Fruit fly (Drosophila melanogaster) whole organism, embryonic: Measurements from ENCODE around the gene g.

ENCODE experiments used
- CG10543 ChIP-seq: fragments of 200-800 bp; sonication (Bioruptor generic); optimal IDR thresholded peaks from 3 replicates; lab custom pipeline; 2017; ENCODE audit warnings: missing biosample characterization, mild to moderate bottlenecking, missing genetic modification characterization, moderate library complexity
- CG10654 ChIP-seq: fragments of 200-800 bp; sonication (Bioruptor generic); optimal IDR thresholded peaks from 2 replicates; lab custom pipeline; 2016; ENCODE audit warnings: missing biosample characterization, missing genetic modification characterization
- CG10959 ChIP-seq: fragments of 200-800 bp; sonication (Bioruptor generic); IDR thresholded peaks from 2 replicates; pipeline ENCODE4 v1.3.6; 2022; ENCODE audit warnings: missing biosample characterization, missing genetic modification characterization
- CG12236 ChIP-seq: fragments of 200-800 bp; sonication (Bioruptor generic); optimal IDR thresholded peaks from 2 replicates; lab custom pipeline; 2016; ENCODE audit warnings: missing biosample characterization, missing genetic modification characterization
- CG13296 ChIP-seq: fragments of 200-800 bp; sonication (Bioruptor generic); optimal IDR thresholded peaks from 3 replicates; lab custom pipeline; 2018; ENCODE audit warnings: missing biosample characterization, mild to moderate bottlenecking, missing genetic modification characterization
- CG14014 ChIP-seq: fragments of 200-800 bp; sonication (Bioruptor generic); IDR thresholded peaks from 2 replicates; pipeline ENCODE4 v1.3.6; 2022; ENCODE audit warnings: missing biosample characterization, missing genetic modification characterization
- CG14441 ChIP-seq: fragments of 200-800 bp; sonication (Bioruptor generic); IDR thresholded peaks from 2 replicates; pipeline ENCODE4 v1.3.6; 2022; ENCODE audit warnings: missing biosample characterization, missing genetic modification characterization
- CG15073 ChIP-seq: fragments of 200-800 bp; sonication (Bioruptor generic); optimal IDR thresholded peaks from 2 replicates; lab custom pipeline; 2016; ENCODE audit warnings: missing biosample characterization, missing genetic modification characterization
- CG15269 ChIP-seq: fragments of 200-800 bp; sonication (Bioruptor generic); optimal IDR thresholded peaks from 2 replicates; lab custom pipeline; 2018; ENCODE audit warnings: missing biosample characterization, mild to moderate bottlenecking, missing genetic modification characterization, moderate library complexity
- CG15696 ChIP-seq: fragments of 200-800 bp; sonication (Bioruptor generic); optimal IDR thresholded peaks from 2 replicates; lab custom pipeline; 2019; ENCODE audit warnings: missing biosample characterization, mild to moderate bottlenecking, missing genetic modification characterization, moderate library complexity
- CG17912 ChIP-seq: fragments of 200-800 bp; sonication (Bioruptor generic); optimal IDR thresholded peaks from 2 replicates; lab custom pipeline; 2018; ENCODE audit warnings: missing biosample characterization, mild to moderate bottlenecking, missing genetic modification characterization
- CG2199 ChIP-seq: fragments of 200-800 bp; sonication (Bioruptor generic); IDR thresholded peaks from 3 replicates; pipeline ENCODE4 v1.3.6; 2022; ENCODE audit warnings: missing biosample characterization, missing genetic modification characterization
- CG2678 ChIP-seq: fragments of 200-800 bp; sonication (Bioruptor generic); optimal IDR thresholded peaks from 3 replicates; lab custom pipeline; 2019; ENCODE audit warnings: missing biosample characterization, mild to moderate bottlenecking, missing genetic modification characterization, moderate library complexity
- CG2875 ChIP-seq: fragments of 200-800 bp; sonication (Bioruptor generic); optimal IDR thresholded peaks from 2 replicates; lab custom pipeline; 2017; ENCODE audit warnings: missing biosample characterization, mild to moderate bottlenecking, missing genetic modification characterization, missing genetic modification reagents
- CG34376 ChIP-seq: fragments of 200-800 bp; sonication (Bioruptor generic); optimal IDR thresholded peaks from 2 replicates; lab custom pipeline; 2018; ENCODE audit warnings: missing biosample characterization, mild to moderate bottlenecking, missing genetic modification characterization
- CG34422 ChIP-seq: fragments of 200-800 bp; sonication (Bioruptor generic); IDR thresholded peaks from 3 replicates; pipeline ENCODE4 v1.3.6; 2022; ENCODE audit warnings: missing biosample characterization, missing genetic modification characterization
- CG6683 ChIP-seq: fragments of 200-800 bp; sonication (Bioruptor generic); optimal IDR thresholded peaks from 2 replicates; lab custom pipeline; 2017; ENCODE audit warnings: missing biosample characterization, mild to moderate bottlenecking, missing genetic modification characterization, missing genetic modification reagents
- CG7928 ChIP-seq: fragments of 200-800 bp; sonication (Bioruptor generic); optimal IDR thresholded peaks from 2 replicates; lab custom pipeline; 2017; ENCODE audit warnings: missing biosample characterization, mild to moderate bottlenecking, missing genetic modification characterization
- CG8944 ChIP-seq: fragments of 200-800 bp; sonication (Bioruptor generic); optimal IDR thresholded peaks from 3 replicates; lab custom pipeline; 2016; ENCODE audit warnings: missing biosample characterization, missing genetic modification characterization
- CHES-1-like ChIP-seq: fragments of 200-800 bp; sonication (Bioruptor generic); optimal IDR thresholded peaks from 2 replicates; lab custom pipeline; 2016; ENCODE audit warnings: missing biosample characterization, missing genetic modification characterization
- CTCF ChIP-seq: fragments of 200-800 bp; sonication (Bioruptor generic); optimal IDR thresholded peaks from 2 replicates; lab custom pipeline; 2017; ENCODE audit warnings: missing biosample characterization, mild to moderate bottlenecking, missing genetic modification characterization, moderate library complexity
- CkIIα-i1 ChIP-seq: fragments of 200-800 bp; sonication (Bioruptor generic); IDR thresholded peaks from 2 replicates; pipeline ENCODE4 v1.3.6; 2022; ENCODE audit warnings: missing biosample characterization, missing genetic modification characterization
- CoRest ChIP-seq: fragments of 200-800 bp; sonication (Bioruptor generic); optimal IDR thresholded peaks from 3 replicates; lab custom pipeline; 2018; ENCODE audit warnings: missing biosample characterization, mild to moderate bottlenecking, missing genetic modification characterization, moderate library complexity
- Dad ChIP-seq: fragments of 200-800 bp; sonication (Bioruptor generic); optimal IDR thresholded peaks from 3 replicates; lab custom pipeline; 2016; ENCODE audit warnings: missing biosample characterization, missing genetic modification characterization
- Dip3 ChIP-seq: fragments of 200-800 bp; sonication (Bioruptor generic); optimal IDR thresholded peaks from 3 replicates; lab custom pipeline; 2016; ENCODE audit warnings: missing biosample characterization, missing genetic modification characterization
- E2f1 ChIP-seq: fragments of 200-800 bp; sonication (Bioruptor generic); IDR thresholded peaks from 2 replicates; pipeline ENCODE4 v1.3.6; 2022; ENCODE audit warnings: missing biosample characterization, missing genetic modification characterization
- ERR ChIP-seq: fragments of 200-800 bp; sonication (Bioruptor generic); optimal IDR thresholded peaks from 2 replicates; lab custom pipeline; 2016; ENCODE audit warnings: missing biosample characterization, missing genetic modification characterization
- HLH4C ChIP-seq: fragments of 200-800 bp; sonication (Bioruptor generic); IDR thresholded peaks from 3 replicates; pipeline ENCODE4 v1.3.6; 2022; ENCODE audit warnings: missing biosample characterization, missing genetic modification characterization; ENCODE audit not compliant: partially characterized antibody
- Hmx ChIP-seq: fragments of 200-800 bp; sonication (Bioruptor generic); optimal IDR thresholded peaks from 2 replicates; lab custom pipeline; 2016; ENCODE audit warnings: missing biosample characterization, missing genetic modification characterization
- Nf-YB ChIP-seq: fragments of 200-800 bp; sonication (Bioruptor generic); optimal IDR thresholded peaks from 3 replicates; lab custom pipeline; 2019; ENCODE audit warnings: missing biosample characterization, mild to moderate bottlenecking, missing genetic modification characterization, moderate library complexity
- PHDP ChIP-seq: fragments of 200-800 bp; sonication (Bioruptor generic); optimal IDR thresholded peaks from 3 replicates; lab custom pipeline; 2018; ENCODE audit warnings: missing biosample characterization, mild to moderate bottlenecking, missing genetic modification characterization, moderate library complexity
- Ravus ChIP-seq: fragments of 200-800 bp; sonication (Bioruptor generic); IDR thresholded peaks from 2 replicates; pipeline ENCODE4 v1.3.6; 2022; ENCODE audit warnings: missing biosample characterization, missing genetic modification characterization
- Rx ChIP-seq: fragments of 200-800 bp; sonication (Bioruptor generic); IDR thresholded peaks from 2 replicates; pipeline ENCODE4 v1.3.6; 2022; ENCODE audit warnings: missing biosample characterization, missing genetic modification characterization
- Scr ChIP-seq: fragments of 200-800 bp; sonication (Bioruptor generic); IDR thresholded peaks from 2 replicates; pipeline ENCODE4 v1.3.6; 2022; ENCODE audit warnings: missing biosample characterization, missing genetic modification characterization; ENCODE audit not compliant: partially characterized antibody
- Ssrp ChIP-seq: fragments of 200-800 bp; sonication (Bioruptor generic); optimal IDR thresholded peaks from 2 replicates; lab custom pipeline; 2018; ENCODE audit warnings: missing biosample characterization, mild to moderate bottlenecking, missing genetic modification characterization, moderate library complexity
- YL-1 ChIP-seq: fragments of 200-800 bp; sonication (Bioruptor generic); optimal IDR thresholded peaks from 3 replicates; lab custom pipeline; 2017; ENCODE audit warnings: missing biosample characterization, mild to moderate bottlenecking, missing genetic modification characterization
- amos ChIP-seq: fragments of 200-800 bp; sonication (Bioruptor generic); IDR thresholded peaks from 2 replicates; pipeline ENCODE4 v1.3.6; 2022; ENCODE audit warnings: missing biosample characterization, missing genetic modification characterization; ENCODE audit not compliant: partially characterized antibody
- disco-r ChIP-seq: fragments of 200-800 bp; sonication (Bioruptor generic); optimal IDR thresholded peaks from 2 replicates; lab custom pipeline; 2016; ENCODE audit warnings: missing biosample characterization, missing genetic modification characterization
- eve ChIP-seq, 2 experiments: fragments of >200 bp; optimal IDR thresholded peaks; 2 replicates each; lab custom pipeline; 2017; ENCODE audit warnings: missing biosample characterization in 2 of 2, missing genetic modification characterization in 2 of 2
- fru ChIP-seq: fragments of >200 bp; optimal IDR thresholded peaks from 2 replicates; lab custom pipeline; 2017
- gfzf ChIP-seq: fragments of 200-800 bp; sonication (Bioruptor generic); optimal IDR thresholded peaks from 2 replicates; lab custom pipeline; 2016; ENCODE audit warnings: missing biosample characterization, mild to moderate bottlenecking, missing genetic modification characterization, moderate library complexity
- gro ChIP-seq: fragments of 200-800 bp; sonication (Bioruptor generic); optimal IDR thresholded peaks from 2 replicates; lab custom pipeline; 2016; ENCODE audit warnings: missing biosample characterization, missing genetic modification characterization
- lov ChIP-seq, 2 experiments: fragments of 200-800 bp in 1 of 2; fragments of >200 bp in 1 of 2; sonication (Bioruptor generic) in 1 of 2; IDR thresholded peaks in 1 of 2; optimal IDR thresholded peaks in 1 of 2; 2 replicates in 1 of 2; 3 replicates in 1 of 2; pipeline versions ENCODE4 v1.3.6 to Lab custom; 2017 to 2022; ENCODE audit warnings: missing biosample characterization in 1 of 2, missing genetic modification characterization in 1 of 2
- nerfin-2 ChIP-seq: fragments of 200-800 bp; sonication (Bioruptor generic); IDR thresholded peaks from 2 replicates; pipeline ENCODE4 v1.3.6; 2022; ENCODE audit warnings: missing biosample characterization, missing genetic modification characterization; ENCODE audit not compliant: partially characterized antibody
- pan ChIP-seq, 4 experiments: fragments of >200 bp in 3 of 4; fragments of 200-800 bp in 1 of 4; sonication (Bioruptor generic) in 1 of 4; optimal IDR thresholded peaks in 3 of 4; IDR thresholded peaks in 1 of 4; 2 replicates each; pipeline versions ENCODE4 v1.3.6 to Lab custom; 2017 to 2022; ENCODE audit warnings: missing biosample characterization in 2 of 4, missing genetic modification characterization in 2 of 4, mixed read lengths in 1 of 4
- pfk ChIP-seq: fragments of 200-800 bp; sonication (Bioruptor generic); optimal IDR thresholded peaks from 2 replicates; lab custom pipeline; 2018; ENCODE audit warnings: missing biosample characterization, mild to moderate bottlenecking, missing genetic modification characterization, moderate library complexity
- repo ChIP-seq: fragments of 200-800 bp; sonication (Bioruptor generic); optimal IDR thresholded peaks from 2 replicates; lab custom pipeline; 2016; ENCODE audit warnings: missing biosample characterization, missing genetic modification characterization
- sens-2 ChIP-seq: fragments of 200-800 bp; sonication (Bioruptor generic); IDR thresholded peaks from 2 replicates; pipeline ENCODE4 v1.3.6; 2022; ENCODE audit warnings: missing biosample characterization, missing genetic modification characterization
- ssp ChIP-seq: fragments of 200-800 bp; sonication (Bioruptor generic); IDR thresholded peaks from 2 replicates; pipeline ENCODE4 v1.3.6; 2022; ENCODE audit warnings: missing biosample characterization, missing genetic modification characterization
- tin ChIP-seq: fragments of 200-800 bp; sonication (Bioruptor generic); optimal IDR thresholded peaks from 3 replicates; lab custom pipeline; 2016; ENCODE audit warnings: missing biosample characterization, missing genetic modification characterization
- usp ChIP-seq: fragments of >200 bp; optimal IDR thresholded peaks from 2 replicates; lab custom pipeline; 2017; ENCODE audit warnings: missing biosample characterization, missing genetic modification characterization

The g gene

DNA sequence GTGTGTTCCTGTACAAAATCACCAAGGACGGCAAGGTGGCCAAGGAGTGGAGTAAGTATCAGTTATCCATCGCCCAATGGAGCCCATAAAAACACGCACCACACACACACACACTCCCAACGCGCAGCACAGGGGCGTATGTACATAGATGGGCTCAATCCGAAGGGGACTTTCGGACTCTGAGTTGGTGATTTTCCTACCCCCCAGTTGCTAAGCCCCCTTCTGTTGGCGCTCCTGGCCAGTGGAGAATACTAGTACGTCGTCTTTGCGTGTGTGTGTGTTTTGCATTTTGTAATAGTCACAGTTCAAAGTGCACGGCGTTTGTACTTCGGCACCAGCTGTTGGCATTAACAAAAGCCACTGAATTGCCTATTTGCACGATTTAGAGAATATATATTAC lies 4.0 kb upstream of the g start (continued):
- TF ChIP-seq CG14014 (peak; percentile 89), Ravus (peak; percentile 25; the same call in 1 of the 2 replicates), E2f1 (GFP tag; lab: Robert Waterston, UW) (peak; percentile 63), CoRest (tag; lab: Kevin White, UChicago) (peak; percentile 60), CG2678 (peak; percentile 77), nerfin-2 (GFP tag; lab: Robert Waterston, UW) (no peak), CTCF (GFP tag; lab: Kevin White, UChicago) (no peak), CG14441 (GFP tag; lab: Robert Waterston, UW) (peak; percentile 80), sens-2 (GFP tag; lab: Robert Waterston, UW) (peak; percentile 55; the same call in 1 of the 2 replicates), repo (GFP tag; lab: Kevin White, UChicago) (peak; percentile 69), Hmx (GFP tag; lab: Kevin White, UChicago) (no peak), CHES-1-like (GFP tag; lab: Kevin White, UChicago) (peak; percentile 83), CG2199 (GFP tag; lab: Robert Waterston, UW) (0 out of 3 replicates have a peak, but pooled peaks have one; percentile 39), Ssrp (peak; percentile 28), CG6683 (peak; percentile 55), CG34422 (GFP tag; lab: Robert Waterston, UW) (peak; percentile 75), Dad (peak; percentile 41), fru (lab: Kevin White, UChicago) (no peak), CG2875 (GFP tag; lab: Kevin White, UChicago) (peak; percentile 47), CG15073 (GFP tag; lab: Kevin White, UChicago) (no peak), tin (GFP tag; lab: Kevin White, UChicago) (peak; percentile 85), HLH4C (GFP tag; lab: Robert Waterston, UW) (no peak), Nf-YB (GFP tag; lab: Kevin White, UChicago) (no peak), CG7928 (GFP tag; lab: Kevin White, UChicago) (no peak), CG15269 (peak; percentile 89), eve (GFP tag; optimal IDR thresholded peaks at IDR 0.05; lab: Kevin White, UChicago) (no peak), CG10654 (GFP tag; lab: Kevin White, UChicago) (peak; percentile 71), CG34376 (peak; percentile 58), Dip3 (GFP tag; lab: Kevin White, UChicago) (peak; percentile 69), ssp (GFP tag; lab: Robert Waterston, UW) (peak; percentile 46), amos (GFP tag; lab: Robert Waterston, UW) (no peak), CG13296 (GFP tag; lab: Kevin White, UChicago) (peak; percentile 82), usp (no peak), CG10543 (peak; percentile 83), CG8944 (GFP tag; lab: Kevin White, UChicago) (peak; percentile 85), Rx (GFP tag; lab: Robert Waterston, UW) (peak; percentile 83), CkIIα-i1 (GFP tag; lab: Robert Waterston, UW) (no peak), disco-r (GFP tag; lab: Kevin White, UChicago) (no peak), PHDP (tag; lab: Kevin White, UChicago) (peak; percentile 72), lov (optimal IDR thresholded peaks at IDR 0.05; lab: Kevin White, UChicago) (no peak), lov (GFP tag; IDR thresholded peaks at IDR 0.05; lab: Robert Waterston, UW) (peak; percentile 82), Scr (GFP tag; lab: Robert Waterston, UW) (no peak), gfzf (GFP tag; lab: Kevin White, UChicago) (no peak), YL-1 (GFP tag; lab: Kevin White, UChicago) (no peak), CG12236 (GFP tag; lab: Kevin White, UChicago) (peak; percentile 49), ERR (no peak), pfk (GFP tag; lab: Kevin White, UChicago) (peak; percentile 38), CG10959 (peak; percentile 61; the same call in 1 of the 2 replicates), CG17912 (GFP tag; lab: Kevin White, UChicago) (peak; percentile 59), CG15696 (tag; lab: Kevin White, UChicago) (peak; percentile 57), pan (optimal IDR thresholded peaks at IDR 0.05; lab: Kevin White, UChicago) (no peak), pan (GFP tag; optimal IDR thresholded peaks at IDR 0.05 in 1 of 2, IDR thresholded peaks at IDR 0.05 in 1 of 2) (peak in 1 of 2 experiments; percentile 81), gro (GFP tag; lab: Kevin White, UChicago) (no peak)
